Fruit fly (Drosophila melanogaster) whole organism, adult: ENCODE results near the gene Tim17a1.

Experiments used
- CG11617 ChIP-seq: fragments of 200-800 bp; sonication (Bioruptor generic); optimal IDR thresholded peaks from 2 replicates; lab custom pipeline; 2017; ENCODE audit warnings: mild to moderate bottlenecking, missing biosample characterization, missing genetic modification reagents, missing genetic modification characterization
- CG14711 ChIP-seq: fragments of 200-800 bp; sonication (Bioruptor generic); optimal IDR thresholded peaks from 2 replicates; lab custom pipeline; 2018; ENCODE audit warnings: missing biosample characterization, mild to moderate bottlenecking, missing genetic modification characterization, moderate library complexity
- Mnt ChIP-seq: fragments of 200-800 bp; sonication (Bioruptor generic); optimal IDR thresholded peaks from 2 replicates; lab custom pipeline; 2016; ENCODE audit warnings: missing biosample characterization, mild to moderate bottlenecking, missing genetic modification characterization

DNA sequence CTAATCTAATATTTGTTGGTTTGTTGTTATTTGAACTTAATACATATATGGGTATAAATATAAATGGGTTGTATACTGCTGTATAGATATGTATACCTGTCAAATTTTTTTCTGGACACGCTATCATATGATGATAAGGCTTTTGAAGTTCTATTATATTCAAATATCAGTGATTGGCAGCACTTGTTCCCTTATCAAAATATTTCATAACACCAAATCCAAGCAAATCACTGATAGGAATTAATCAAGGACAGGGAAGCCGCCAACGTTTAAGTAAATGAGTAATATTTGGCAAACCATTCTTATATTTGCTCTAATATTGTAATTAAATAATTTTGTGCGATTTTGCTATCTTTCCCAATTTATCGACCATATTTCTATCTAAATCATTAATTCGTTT, 14.8 kb upstream of the Tim17a1 start:
- no peak for TF ChIP-seq Mnt (GFP tag; lab: Kevin White, UChicago)
- TF ChIP-seq CG14711 (tag; lab: Kevin White, UChicago): no peak
- no peak for TF ChIP-seq CG11617 (GFP tag; lab: Kevin White, UChicago)
